Fruit fly (Drosophila melanogaster): ENCODE results near the gene CG31068.

DNA sequence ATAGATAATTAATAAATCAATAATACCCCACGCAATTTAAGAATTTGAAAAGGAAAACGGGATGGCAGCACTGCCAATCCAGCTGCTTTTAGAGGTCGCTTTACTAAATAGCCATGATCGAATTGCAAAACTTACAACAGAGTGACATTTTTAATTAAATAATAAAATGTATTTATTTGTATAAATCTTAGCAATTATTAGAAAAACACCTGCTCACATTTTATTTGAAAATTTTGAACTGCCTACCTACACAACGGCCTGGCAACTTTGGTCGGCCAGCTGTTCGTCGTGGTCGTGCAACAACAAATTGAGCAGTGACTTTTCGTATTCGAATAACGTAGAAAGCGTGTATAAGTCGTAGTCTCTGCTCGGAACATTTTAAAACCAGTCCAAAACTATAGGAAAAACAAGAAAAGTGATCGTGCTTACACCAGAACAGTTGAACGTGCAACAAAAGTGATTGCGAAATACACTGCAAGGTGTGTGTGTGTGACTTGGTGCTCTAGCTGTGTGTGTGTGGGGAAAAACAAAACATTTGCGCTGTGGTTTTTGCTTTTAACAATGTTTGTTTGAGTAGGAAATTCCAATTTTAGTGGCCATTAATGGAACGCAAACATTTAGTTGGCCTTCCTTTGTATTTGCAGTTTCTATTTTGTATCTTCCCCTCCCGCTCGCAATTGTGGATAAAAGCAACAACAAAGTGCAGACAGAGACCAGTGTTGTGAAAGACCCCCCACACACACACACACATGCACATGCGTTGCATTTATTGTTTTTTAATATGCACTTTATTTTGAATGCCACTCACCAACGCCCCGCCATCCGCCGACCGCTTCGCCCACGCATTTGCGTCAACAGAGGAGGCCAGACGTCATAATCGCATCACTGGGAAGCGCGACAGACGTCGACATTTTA is 41.3 kb downstream of the CG31068 start, which contains the start of gene CG5938:
- TF ChIP-seq CG8478 (optimal IDR thresholded peaks at IDR 0.05) (no peak), CTCF (optimal IDR thresholded peaks at IDR 0.05) (no peak)

Measured in S2 (cell line).